Fruit fly (Drosophila melanogaster): ENCODE measurements around the gene CG12071.

CG12071 gene

dm6 chr3R:30864465-30864864 lies 16.4 kb downstream of the CG12071 start (continued):
- TF ChIP-seq ems (GFP tag; optimal IDR thresholded peaks at IDR 0.05): no peak
- TF ChIP-seq CG2712 (tag; optimal IDR thresholded peaks at IDR 0.05): peak; percentile 7
- TF ChIP-seq sc (optimal IDR thresholded peaks at IDR 0.05): no peak
- TF ChIP-seq sc (GFP tag; optimal IDR thresholded peaks at IDR 0.05): no peak
- no peak for TF ChIP-seq sob (GFP tag; IDR thresholded peaks at IDR 0.05)
- no peak for TF ChIP-seq CG15269 (tag; optimal IDR thresholded peaks at IDR 0.05)
- TF ChIP-seq aop (GFP tag; IDR thresholded peaks at IDR 0.05): no peak
- no peak for TF ChIP-seq chn (GFP tag; optimal IDR thresholded peaks at IDR 0.05)
- TF ChIP-seq NFAT (GFP tag; IDR thresholded peaks at IDR 0.05): no peak
- no peak for TF ChIP-seq CG8944 (GFP tag; optimal IDR thresholded peaks at IDR 0.05)
- TF ChIP-seq CG9215 (GFP tag; IDR thresholded peaks at IDR 0.05): no peak
- TF ChIP-seq knrl (GFP tag; IDR thresholded peaks at IDR 0.05; ENCODE audit: partially characterized antibody): no peak
- no peak for TF ChIP-seq Rx (GFP tag; IDR thresholded peaks at IDR 0.05)
- peak; percentile 47 for TF ChIP-seq gem (tag; optimal IDR thresholded peaks at IDR 0.05)
- no peak for TF ChIP-seq CrebB (tag; optimal IDR thresholded peaks at IDR 0.05)
- TF ChIP-seq lola (GFP tag; optimal IDR thresholded peaks at IDR 0.05): peak in 1 of 3 experiments; percentile 26
- TF ChIP-seq CG11504 (tag; optimal IDR thresholded peaks at IDR 0.05): peak; percentile 1
- TF ChIP-seq Opbp (GFP tag; IDR thresholded peaks at IDR 0.05; ENCODE audit: partially characterized antibody): no peak
- TF ChIP-seq slp2 (GFP tag; optimal IDR thresholded peaks at IDR 0.05): no peak
- TF ChIP-seq CG4282 (GFP tag; optimal IDR thresholded peaks at IDR 0.05): no peak
- no peak for TF ChIP-seq btn (GFP tag; optimal IDR thresholded peaks at IDR 0.05)
- TF ChIP-seq lilli (GFP tag; optimal IDR thresholded peaks at IDR 0.05): no peak

dm6 chr3R:30863971-30864370 lies 16.9 kb downstream of the CG12071 start:
- TF ChIP-seq chinmo (GFP tag; IDR thresholded peaks at IDR 0.05; ENCODE audit: partially characterized antibody) (0 out of 4 replicates have a peak, but pooled peaks have one; percentile 36), Mes4 (GFP tag; optimal IDR thresholded peaks at IDR 0.05) (no peak)

dm6 chr3R:30862471-30862870 lies 18.4 kb downstream of the CG12071 start:
- no peak for TF ChIP-seq CTCF (GFP tag; optimal IDR thresholded peaks at IDR 0.05)
- TF ChIP-seq CG17385 (GFP tag; optimal IDR thresholded peaks at IDR 0.05): no peak
- no peak for TF ChIP-seq CG34422 (GFP tag; IDR thresholded peaks at IDR 0.05)
- TF ChIP-seq Dip2 (GFP tag; IDR thresholded peaks at IDR 0.05): no peak
- peak; percentile 35; the same call in 1 of the 2 replicates for TF ChIP-seq sob (GFP tag; IDR thresholded peaks at IDR 0.05)
- peak; percentile 2 for TF ChIP-seq CG12769 (tag; optimal IDR thresholded peaks at IDR 0.05)
- TF ChIP-seq CG15269 (tag; optimal IDR thresholded peaks at IDR 0.05): peak; percentile 44
- no peak for TF ChIP-seq crol (GFP tag; IDR thresholded peaks at IDR 0.05)
- no peak for TF ChIP-seq Pdp1 (GFP tag; optimal IDR thresholded peaks at IDR 0.05)
- no peak for TF ChIP-seq sens (GFP tag)
- peak; percentile 9; the same call in 1 of the 2 replicates for TF ChIP-seq CG14441 (GFP tag; IDR thresholded peaks at IDR 0.05)
- TF ChIP-seq Hey (tag; optimal IDR thresholded peaks at IDR 0.05): no peak
- 0 out of 2 replicates have a peak, but pooled peaks have one; percentile 11 for TF ChIP-seq CG9215 (GFP tag; IDR thresholded peaks at IDR 0.05)
- TF ChIP-seq CG7372 (GFP tag; IDR thresholded peaks at IDR 0.05): no peak
- TF ChIP-seq CG17328 (GFP tag; IDR thresholded peaks at IDR 0.05): no peak
- no peak for TF ChIP-seq zfh2 (GFP tag; optimal IDR thresholded peaks at IDR 0.05)
- TF ChIP-seq zfh1 (GFP tag; IDR thresholded peaks at IDR 0.05): no peak
- no peak for TF ChIP-seq CG31388 (GFP tag; optimal IDR thresholded peaks at IDR 0.05)
- TF ChIP-seq sr (GFP tag; IDR thresholded peaks at IDR 0.05): no peak
- TF ChIP-seq gro (GFP tag; optimal IDR thresholded peaks at IDR 0.05): no peak
- TF ChIP-seq Xbp1 (GFP tag; optimal IDR thresholded peaks at IDR 0.05): peak; percentile 12
- TF ChIP-seq Meics (GFP tag; optimal IDR thresholded peaks at IDR 0.05): no peak
- TF ChIP-seq CG31365 (tag; optimal IDR thresholded peaks at IDR 0.05): no peak
- no peak for TF ChIP-seq eyg (GFP tag; optimal IDR thresholded peaks at IDR 0.05)
- TF ChIP-seq CG14014 (GFP tag; IDR thresholded peaks at IDR 0.05): peak; percentile 30; the same call in 1 of the 2 replicates
- no peak for TF ChIP-seq CG11696 (GFP tag; IDR thresholded peaks at IDR 0.05)
- TF ChIP-seq ftz-f1 (GFP tag; optimal IDR thresholded peaks at IDR 0.05): no peak
- no peak for TF ChIP-seq CG5180 (GFP tag; optimal IDR thresholded peaks at IDR 0.05)
- TF ChIP-seq CoRest (tag; optimal IDR thresholded peaks at IDR 0.05): peak; percentile 23
- peak; percentile 20 for TF ChIP-seq CG11504 (tag; optimal IDR thresholded peaks at IDR 0.05)
